Fruit fly (Drosophila melanogaster): Measurements from ENCODE around the gene sn.

Gene sn

dm6 chrX:7944772-7945722 lies 18.8 kb upstream of the sn start (continued):
- TF ChIP-seq cad (GFP tag; optimal IDR thresholded peaks at IDR 0.05), result no peak
- TF ChIP-seq ro (GFP tag; IDR thresholded peaks at IDR 0.05), result no peak
- TF ChIP-seq ATbp (GFP tag; optimal IDR thresholded peaks at IDR 0.05), result peak; percentile 37
- no peak for TF ChIP-seq hkb (optimal IDR thresholded peaks at IDR 0.05)
- no peak; the same call in 1 of the 2 replicates for TF ChIP-seq hkb (GFP tag; IDR thresholded peaks at IDR 0.05)
- no peak for TF ChIP-seq Nf-YB (GFP tag; optimal IDR thresholded peaks at IDR 0.05)
- TF ChIP-seq CG8944 (GFP tag; optimal IDR thresholded peaks at IDR 0.05), result peak; percentile 2
- TF ChIP-seq CG12391 (tag; optimal IDR thresholded peaks at IDR 0.05), result no peak
- peak in 1 of 2 experiments; percentile 23 for TF ChIP-seq Hr51 (GFP tag; optimal IDR thresholded peaks at IDR 0.05)
- TF ChIP-seq H15 (GFP tag; IDR thresholded peaks at IDR 0.05), result no peak
- no peak for TF ChIP-seq Lhr (GFP tag; optimal IDR thresholded peaks at IDR 0.05)
- peak; percentile 26 for TF ChIP-seq CG15514 (GFP tag; optimal IDR thresholded peaks at IDR 0.05)
- TF ChIP-seq CG15269 (tag; optimal IDR thresholded peaks at IDR 0.05), result peak; percentile 11
- TF ChIP-seq vfl (GFP tag; optimal IDR thresholded peaks at IDR 0.05), result peak; percentile 17
- peak; percentile 24 for TF ChIP-seq nmo (GFP tag; optimal IDR thresholded peaks at IDR 0.05)
- peak; percentile 43 for TF ChIP-seq ind (GFP tag; optimal IDR thresholded peaks at IDR 0.05)
- peak; percentile 43 for TF ChIP-seq mirr (GFP tag; optimal IDR thresholded peaks at IDR 0.05)
- TF ChIP-seq CG34422 (GFP tag; IDR thresholded peaks at IDR 0.05), result no peak
- no peak for TF ChIP-seq ato (GFP tag; IDR thresholded peaks at IDR 0.05; ENCODE audit: partially characterized antibody)
- no peak for TF ChIP-seq CG11560 (tag; IDR thresholded peaks at IDR 0.05)
- peak; percentile 8 for TF ChIP-seq CG12659 (GFP tag; optimal IDR thresholded peaks at IDR 0.05)
- TF ChIP-seq Drgx (GFP tag; IDR thresholded peaks at IDR 0.05), result peak; percentile 62
- TF ChIP-seq ewg (GFP tag; optimal IDR thresholded peaks at IDR 0.05), result peak; percentile 1
- TF ChIP-seq her (GFP tag; optimal IDR thresholded peaks at IDR 0.05), result no peak

dm6 chrX:7946858-7947313 lies 16.9 kb upstream of the sn start, which contains the start of gene orion:
Gene orion, minus strand, starts transcription at chrX:7946908.
- peak; percentile 69 for TF ChIP-seq CG16813 (GFP tag; IDR thresholded peaks at IDR 0.05; ENCODE audit: partially characterized antibody)
- no peak for TF ChIP-seq kah (GFP tag; optimal IDR thresholded peaks at IDR 0.05)
- TF ChIP-seq CG14860 (GFP tag; IDR thresholded peaks at IDR 0.05; ENCODE audit: partially characterized antibody), result peak; percentile 73
- no peak for TF ChIP-seq CG17359 (tag; optimal IDR thresholded peaks at IDR 0.05)
- TF ChIP-seq CG17802 (tag; optimal IDR thresholded peaks at IDR 0.05), result no peak
- peak; percentile 53; the same call in 1 of the 3 replicates for TF ChIP-seq Optix (GFP tag; IDR thresholded peaks at IDR 0.05)
- no peak for TF ChIP-seq D (optimal IDR thresholded peaks at IDR 0.05)
- peak; percentile 9 for TF ChIP-seq D (GFP tag; optimal IDR thresholded peaks at IDR 0.05)
- TF ChIP-seq mirr (GFP tag; optimal IDR thresholded peaks at IDR 0.05), result peak; percentile 52
- TF ChIP-seq Ptx1 (GFP tag; IDR thresholded peaks at IDR 0.05), result 0 out of 2 replicates have a peak, but pooled peaks have one; percentile 25
- no peak for TF ChIP-seq Sox100B (GFP tag; optimal IDR thresholded peaks at IDR 0.05)
- no peak for TF ChIP-seq Tbp (GFP tag; optimal IDR thresholded peaks at IDR 0.05)
- peak; percentile 67 for TF ChIP-seq CG12155 (GFP tag; optimal IDR thresholded peaks at IDR 0.05)
- TF ChIP-seq CG7963 (GFP tag; IDR thresholded peaks at IDR 0.05; ENCODE audit: partially characterized antibody), result peak; percentile 56; the same call in 2 of the 3 replicates
- TF ChIP-seq CG10431 (GFP tag; optimal IDR thresholded peaks at IDR 0.05), result peak; percentile 0
- TF ChIP-seq vvl (GFP tag; IDR thresholded peaks at IDR 0.05), result peak; percentile 62
- peak; percentile 0 for TF ChIP-seq CG13624 (GFP tag; optimal IDR thresholded peaks at IDR 0.05)
- no peak for TF ChIP-seq tap (tag; optimal IDR thresholded peaks at IDR 0.05)
- no peak for TF ChIP-seq TFAM (GFP tag; optimal IDR thresholded peaks at IDR 0.05)
- peak; percentile 82 for TF ChIP-seq hbn (GFP tag; IDR thresholded peaks at IDR 0.05; ENCODE audit: partially characterized antibody)
- peak; percentile 2 for TF ChIP-seq trem (tag; optimal IDR thresholded peaks at IDR 0.05)
- TF ChIP-seq Pdp1 (GFP tag; optimal IDR thresholded peaks at IDR 0.05), result peak in 1 of 2 experiments; percentile 17
- TF ChIP-seq CG34376 (GFP tag; optimal IDR thresholded peaks at IDR 0.05), result peak; percentile 60
- no peak for TF ChIP-seq Nf-YA (GFP tag; IDR thresholded peaks at IDR 0.05)
- TF ChIP-seq Dek (tag; optimal IDR thresholded peaks at IDR 0.05), result no peak

All from whole organism, embryonic.